Worm (Caenorhabditis elegans) whole organism, L4/young adult: Measurements from ENCODE around the gene W03B1.9.

Source experiments
- W03F9.2 ChIP-seq: fragments of 150-350 bp; optimal IDR thresholded peaks from 2 replicates; lab custom pipeline; 2014; ENCODE audit warnings: missing biosample characterization, missing genetic modification characterization
- dao-5 ChIP-seq: sonication (generic microtip); optimal IDR thresholded peaks from 2 replicates; lab custom pipeline; 2016; ENCODE audit warnings: missing genotype, missing genetic modification characterization, moderate library complexity, missing compliant biosample characterization
- him-1 ChIP-seq: sonication (generic microtip); optimal IDR thresholded peaks from 2 replicates; lab custom pipeline; 2016; ENCODE audit warnings: missing genotype, missing genetic modification reagents, missing genetic modification characterization, missing compliant biosample characterization

- no peak for TF ChIP-seq him-1 (tag; lab: Kevin White, UChicago)
- no peak for TF ChIP-seq W03F9.2 (tag; lab: Kevin White, UChicago)
- no peak for TF ChIP-seq dao-5 (tag; lab: Kevin White, UChicago)
Measured at ce11 chrIV:4395555-4395954, 38.8 kb upstream of the W03B1.9 start.
